Worm (Caenorhabditis elegans): Measurements from ENCODE around the gene C50E10.1.

- no peak for TF ChIP-seq skn-1 (tag; optimal IDR thresholded peaks at IDR 0.05)
- TF ChIP-seq blmp-1 (tag; optimal IDR thresholded peaks at IDR 0.05): no peak
These were observed 888 bp upstream of the C50E10.1 start, which contains the start of gene sre-50 for ce11 chrII:12303142-12303541.

Measured in whole organism, L1 larva.